Worm (Caenorhabditis elegans) whole organism, L3 larva: ENCODE results near the gene alh-3.

Experiments used
- R02D3.7 ChIP-seq: fragments of 150-350 bp; optimal IDR thresholded peaks from 2 replicates; lab custom pipeline; 2014; ENCODE audit warnings: missing biosample characterization, missing genetic modification characterization
- ZK546.5 ChIP-seq: sonication (generic microtip); optimal IDR thresholded peaks from 2 replicates; lab custom pipeline; 2017; ENCODE audit warnings: missing biosample characterization, missing genetic modification characterization
- aly-2 ChIP-seq: fragments of 150-350 bp; optimal IDR thresholded peaks from 2 replicates; lab custom pipeline; 2014; ENCODE audit warnings: missing biosample characterization, missing genetic modification characterization
- ama-1 ChIP-seq: fragments of 150-350 bp; optimal IDR thresholded peaks from 2 replicates; lab custom pipeline; 2018
- ceh-16 ChIP-seq: sonication (generic microtip); optimal IDR thresholded peaks from 2 replicates; lab custom pipeline; 2017; ENCODE audit warnings: missing biosample characterization, missing genetic modification characterization
- ceh-28 ChIP-seq: fragments of 150-350 bp; optimal IDR thresholded peaks from 2 replicates; lab custom pipeline; 2014; ENCODE audit warnings: missing biosample characterization, missing genetic modification reagents, missing genetic modification characterization
- ceh-82 ChIP-seq: fragments of 150-350 bp; optimal IDR thresholded peaks from 2 replicates; lab custom pipeline; 2014; ENCODE audit warnings: missing biosample characterization, missing genetic modification characterization
- ceh-9 ChIP-seq: sonication (generic microtip); optimal IDR thresholded peaks from 2 replicates; lab custom pipeline; 2018; ENCODE audit warnings: missing biosample characterization, missing genetic modification characterization
- daf-12 ChIP-seq: fragments of 150-350 bp; optimal IDR thresholded peaks from 2 replicates; lab custom pipeline; 2014; ENCODE audit warnings: missing biosample characterization, missing genetic modification reagents, missing genetic modification characterization
- egl-27 ChIP-seq: sonication (generic microtip); optimal IDR thresholded peaks from 4 replicates; lab custom pipeline; 2017; ENCODE audit warnings: missing biosample characterization, missing genetic modification reagents, missing genetic modification characterization
- egl-5 ChIP-seq: fragments of 150-350 bp; optimal IDR thresholded peaks from 2 replicates; lab custom pipeline; 2017; ENCODE audit warnings: missing biosample characterization, missing genetic modification reagents, missing genetic modification characterization, inconsistent platforms
- elt-1 ChIP-seq: fragments of 150-350 bp; optimal IDR thresholded peaks from 2 replicates; lab custom pipeline; 2014; ENCODE audit warnings: missing biosample characterization, missing genetic modification characterization
- elt-2 ChIP-seq: sonication (generic microtip); optimal IDR thresholded peaks from 2 replicates; lab custom pipeline; 2016; ENCODE audit warnings: missing genetic modification reagents, mild to moderate bottlenecking, missing genetic modification characterization, missing compliant biosample characterization
- elt-3 ChIP-seq, 3 experiments: fragments of 150-350 bp in 1 of 3; sonication (generic microtip) in 2 of 3; optimal IDR thresholded peaks; 2 replicates in 2 of 3; 4 replicates in 1 of 3; lab custom pipeline; 2014 to 2017; ENCODE audit warnings: missing biosample characterization in 3 of 3, missing genetic modification characterization in 3 of 3
- eor-1 ChIP-seq, 2 experiments: fragments of 150-350 bp; optimal IDR thresholded peaks; 2 replicates each; lab custom pipeline; 2014 to 2018; ENCODE audit warnings: missing biosample characterization in 2 of 2, missing genetic modification characterization in 2 of 2
- fkh-10 ChIP-seq: sonication (generic microtip); optimal IDR thresholded peaks from 2 replicates; lab custom pipeline; 2017; ENCODE audit warnings: missing biosample characterization, missing genetic modification reagents, missing genetic modification characterization
- fkh-2 ChIP-seq: fragments of 150-350 bp; optimal IDR thresholded peaks from 2 replicates; lab custom pipeline; 2014; ENCODE audit warnings: missing biosample characterization, missing genetic modification reagents, missing genetic modification characterization
- fos-1 ChIP-seq: fragments of 150-350 bp; optimal IDR thresholded peaks from 2 replicates; lab custom pipeline; 2014; ENCODE audit warnings: missing biosample characterization, missing genetic modification characterization
- hmg-11 ChIP-seq: sonication (generic microtip); optimal IDR thresholded peaks from 2 replicates; lab custom pipeline; 2016; ENCODE audit warnings: missing genetic modification characterization, missing compliant biosample characterization
- jun-1 ChIP-seq: fragments of 150-350 bp; optimal IDR thresholded peaks from 2 replicates; lab custom pipeline; 2014; ENCODE audit warnings: missing biosample characterization, missing genetic modification reagents, missing genetic modification characterization
- lin-15B ChIP-seq: fragments of 150-350 bp; optimal IDR thresholded peaks from 2 replicates; lab custom pipeline; 2014; ENCODE audit warnings: missing biosample characterization, missing genetic modification characterization
- lin-39 ChIP-seq: fragments of 150-350 bp; optimal IDR thresholded peaks from 2 replicates; lab custom pipeline; 2018; ENCODE audit warnings: missing biosample characterization, missing genetic modification reagents, missing genetic modification characterization
- lsy-12 ChIP-seq: sonication (generic microtip); optimal IDR thresholded peaks from 2 replicates; lab custom pipeline; 2016; ENCODE audit warnings: mild to moderate bottlenecking, missing genetic modification characterization, missing compliant biosample characterization
- mdl-1 ChIP-seq: fragments of 150-350 bp; optimal IDR thresholded peaks from 2 replicates; lab custom pipeline; 2014; ENCODE audit warnings: missing biosample characterization, missing genetic modification characterization
- mml-1 ChIP-seq: fragments of 150-350 bp; sonication (generic microtip); optimal IDR thresholded peaks from 3 replicates; lab custom pipeline; 2014; ENCODE audit warnings: missing biosample characterization, missing genetic modification characterization
- nfya-1 ChIP-seq: sonication (generic microtip); optimal IDR thresholded peaks from 2 replicates; lab custom pipeline; 2017; ENCODE audit warnings: missing genetic modification characterization, mild to moderate bottlenecking, missing compliant biosample characterization, antibody characterized with exemption, moderate library complexity; ENCODE audit not compliant: insufficient read depth
- nhr-11 ChIP-seq: fragments of 150-350 bp; optimal IDR thresholded peaks from 2 replicates; lab custom pipeline; 2014; ENCODE audit warnings: missing biosample characterization, missing genetic modification characterization
- nhr-12 ChIP-seq: fragments of 150-350 bp; optimal IDR thresholded peaks from 2 replicates; lab custom pipeline; 2014; ENCODE audit warnings: missing biosample characterization, missing genetic modification characterization
- nhr-23 ChIP-seq: fragments of 150-350 bp; optimal IDR thresholded peaks from 2 replicates; lab custom pipeline; 2014; ENCODE audit warnings: missing biosample characterization, missing genetic modification reagents, missing genetic modification characterization
- nhr-237 ChIP-seq: fragments of 150-350 bp; optimal IDR thresholded peaks from 2 replicates; lab custom pipeline; 2014; ENCODE audit warnings: missing biosample characterization, missing genetic modification characterization
- nhr-25 ChIP-seq: sonication (generic microtip); optimal IDR thresholded peaks from 2 replicates; lab custom pipeline; 2017; ENCODE audit warnings: missing biosample characterization, missing genetic modification characterization
- nhr-28 ChIP-seq: fragments of 150-350 bp; optimal IDR thresholded peaks from 2 replicates; lab custom pipeline; 2014; ENCODE audit warnings: missing biosample characterization, missing genetic modification characterization
- nhr-43 ChIP-seq: sonication (generic microtip); optimal IDR thresholded peaks from 2 replicates; lab custom pipeline; 2016; ENCODE audit warnings: mild to moderate bottlenecking, missing genetic modification characterization, missing compliant biosample characterization; ENCODE audit not compliant: poor library complexity, severe bottlenecking
- nhr-67 ChIP-seq: fragments of 150-350 bp; optimal IDR thresholded peaks from 2 replicates; lab custom pipeline; 2014; ENCODE audit warnings: missing biosample characterization, missing genetic modification characterization
- nhr-76 ChIP-seq: fragments of 150-350 bp; sonication (generic microtip); optimal IDR thresholded peaks from 5 replicates; lab custom pipeline; 2014; ENCODE audit warnings: missing biosample characterization, missing genetic modification characterization
- nhr-77 ChIP-seq: fragments of 150-350 bp; optimal IDR thresholded peaks from 2 replicates; lab custom pipeline; 2014; ENCODE audit warnings: missing biosample characterization, missing genetic modification characterization
- pha-4 ChIP-seq: fragments of 150-350 bp; optimal IDR thresholded peaks from 2 replicates; lab custom pipeline; 2014; ENCODE audit warnings: missing biosample characterization, missing genetic modification reagents, missing genetic modification characterization
- pqm-1 ChIP-seq: fragments of 150-350 bp; optimal IDR thresholded peaks from 2 replicates; lab custom pipeline; 2017; ENCODE audit warnings: missing biosample characterization, missing genetic modification characterization, inconsistent platforms
- sea-2 ChIP-seq: fragments of 150-350 bp; sonication (generic microtip); optimal IDR thresholded peaks from 4 replicates; lab custom pipeline; 2014; ENCODE audit warnings: missing biosample characterization, missing genetic modification reagents, missing genetic modification characterization
- skn-1 ChIP-seq: fragments of 150-350 bp; optimal IDR thresholded peaks from 2 replicates; lab custom pipeline; 2014; ENCODE audit warnings: missing biosample characterization, missing genetic modification characterization
- snpc-4 ChIP-seq: fragments of 150-350 bp; optimal IDR thresholded peaks from 2 replicates; lab custom pipeline; 2014; ENCODE audit warnings: missing biosample characterization, missing genetic modification characterization
- tbx-2 ChIP-seq: sonication (generic microtip); optimal IDR thresholded peaks from 2 replicates; lab custom pipeline; 2016; ENCODE audit warnings: mild to moderate bottlenecking, missing genetic modification characterization, missing compliant biosample characterization
- unc-39 ChIP-seq: sonication (generic microtip); optimal IDR thresholded peaks from 4 replicates; lab custom pipeline; 2017; ENCODE audit warnings: missing biosample characterization, missing genetic modification characterization
- unc-62 ChIP-seq: fragments of 150-350 bp; sonication (generic microtip); optimal IDR thresholded peaks from 4 replicates; lab custom pipeline; 2014; ENCODE audit warnings: missing biosample characterization, missing genetic modification reagents, missing genetic modification characterization
- zag-1 ChIP-seq: fragments of 150-350 bp; optimal IDR thresholded peaks from 2 replicates; lab custom pipeline; 2014; ENCODE audit warnings: missing biosample characterization, missing genetic modification characterization
- ztf-11 ChIP-seq: fragments of 150-350 bp; optimal IDR thresholded peaks from 2 replicates; lab custom pipeline; 2014; ENCODE audit warnings: missing biosample characterization, missing genetic modification characterization
- ztf-4 ChIP-seq: fragments of 150-350 bp; optimal IDR thresholded peaks from 2 replicates; lab custom pipeline; 2014; ENCODE audit warnings: missing biosample characterization, missing genetic modification characterization

alh-3 gene

ce11 chrIV:11021512-11022268, 713 bp upstream of the alh-3 start, which contains the start of gene mogs-1:
Gene mogs-1 (minus strand): TSS chrIV:11021928.
- peak; percentile 50 for TF ChIP-seq elt-2 (tag; lab: Kevin White, UChicago)
- TF ChIP-seq pqm-1 (tag; lab: Kevin White, UChicago), result no peak
- peak; percentile 21 for TF ChIP-seq hmg-11 (tag; lab: Kevin White, UChicago)
- peak; percentile 53 for TF ChIP-seq nhr-25 (tag; lab: Kevin White, UChicago)
- no peak for TF ChIP-seq tbx-2 (tag; lab: Kevin White, UChicago)
- TF ChIP-seq nhr-23 (tag; lab: Kevin White, UChicago), result peak; percentile 72
- no peak for TF ChIP-seq ztf-11 (tag; lab: Kevin White, UChicago)
- no peak for TF ChIP-seq unc-39 (tag; lab: Kevin White, UChicago)
- TF ChIP-seq unc-62 (GFP tag; lab: Kevin White, UChicago), result no peak
- TF ChIP-seq mml-1 (tag; lab: Kevin White, UChicago), result no peak
- TF ChIP-seq jun-1 (tag; lab: Kevin White, UChicago), result peak; percentile 17
- TF ChIP-seq elt-1 (tag; lab: Kevin White, UChicago), result peak; percentile 17
- no peak for TF ChIP-seq nhr-76 (tag; lab: Kevin White, UChicago)
- TF ChIP-seq nhr-43 (tag; lab: Kevin White, UChicago), result peak; percentile 60

ce11 chrIV:11025941-11026340, 3.5 kb downstream of the alh-3 start:
- TF ChIP-seq lin-15B (tag; lab: Kevin White, UChicago) (no peak), snpc-4 (no peak), ztf-4 (tag; lab: Kevin White, UChicago) (no peak), elt-2 (tag; lab: Kevin White, UChicago) (no peak), ztf-11 (tag; lab: Kevin White, UChicago) (no peak), nhr-77 (tag; lab: Kevin White, UChicago) (no peak), lin-39 (tag; lab: Kevin White, UChicago) (peak; percentile 58), nhr-25 (tag; lab: Kevin White, UChicago) (peak; percentile 8), hmg-11 (tag; lab: Kevin White, UChicago) (no peak), ZK546.5 (tag; lab: Kevin White, UChicago) (no peak), elt-3 (tag; optimal IDR thresholded peaks at IDR 0.05; lab: Kevin White, UChicago) (peak in 1 of 3 experiments; percentile 8), nfya-1 (tag; lab: Kevin White, UChicago) (peak; percentile 24), nhr-11 (tag; lab: Kevin White, UChicago) (no peak), nhr-12 (no peak), fos-1 (no peak), nhr-237 (no peak), sea-2 (GFP tag; lab: Kevin White, UChicago) (peak; percentile 36), elt-1 (tag; lab: Kevin White, UChicago) (no peak), unc-62 (GFP tag; lab: Kevin White, UChicago) (no peak), nhr-23 (tag; lab: Kevin White, UChicago) (no peak), eor-1 (tag; optimal IDR thresholded peaks at IDR 0.05; lab: Kevin White, UChicago) (no peak), ceh-9 (tag; lab: Kevin White, UChicago) (no peak), pha-4 (peak; percentile 16), tbx-2 (tag; lab: Kevin White, UChicago) (peak; percentile 43), aly-2 (no peak), skn-1 (tag; lab: Kevin White, UChicago) (no peak), R02D3.7 (tag; lab: Kevin White, UChicago) (no peak), pqm-1 (tag; lab: Kevin White, UChicago) (no peak), mdl-1 (tag; lab: Kevin White, UChicago) (no peak), jun-1 (tag; lab: Kevin White, UChicago) (no peak), egl-5 (tag; lab: Kevin White, UChicago) (no peak), daf-12 (tag; lab: Kevin White, UChicago) (no peak), ceh-16 (no peak), egl-27 (no peak), zag-1 (no peak), unc-39 (tag; lab: Kevin White, UChicago) (no peak), ama-1 (lab: Kevin White, UChicago) (peak; percentile 92), nhr-43 (tag; lab: Kevin White, UChicago) (peak; percentile 87), nhr-76 (tag; lab: Kevin White, UChicago) (no peak), ceh-28 (tag; lab: Kevin White, UChicago) (no peak), mml-1 (tag; lab: Kevin White, UChicago) (no peak), nhr-67 (no peak), lsy-12 (tag; lab: Kevin White, UChicago) (peak; percentile 49), fkh-2 (tag; lab: Kevin White, UChicago) (no peak), ceh-82 (tag; lab: Kevin White, UChicago) (no peak), nhr-28 (tag; lab: Kevin White, UChicago) (no peak), fkh-10 (no peak)
